Worm (Caenorhabditis elegans) whole organism, L4 larva: ENCODE results near the gene rla-2.

Experiments used
- daf-8 ChIP-seq: fragments of 200-800 bp; sonication (Bioruptor generic); IDR thresholded peaks from 2 replicates; pipeline ENCODE4 v1.3.6; 2022; ENCODE audit warnings: missing genetic modification characterization, missing compliant biosample characterization
- lin-39 ChIP-seq: fragments of 150-350 bp; optimal IDR thresholded peaks from 2 replicates; lab custom pipeline; 2014; ENCODE audit warnings: missing biosample characterization, missing genetic modification reagents, missing genetic modification characterization
- mdt-29 ChIP-seq: fragments of 200-800 bp; sonication (Bioruptor generic); IDR thresholded peaks from 2 replicates; pipeline ENCODE4 v1.3.6; 2022; ENCODE audit warnings: missing genetic modification reagents, missing genetic modification characterization, missing compliant biosample characterization
- pqm-1 ChIP-seq: sonication (generic microtip); optimal IDR thresholded peaks from 2 replicates; lab custom pipeline; 2017; ENCODE audit warnings: missing biosample characterization, missing genetic modification characterization
- unc-39 ChIP-seq: sonication (generic microtip); optimal IDR thresholded peaks from 2 replicates; lab custom pipeline; 2017; ENCODE audit warnings: missing biosample characterization, missing genetic modification characterization
- ztf-11 ChIP-seq: fragments of 150-350 bp; optimal IDR thresholded peaks from 2 replicates; lab custom pipeline; 2014; ENCODE audit warnings: missing biosample characterization, missing genetic modification characterization

ce11 chrIV:13371699-13372098, 1.6 kb upstream of the rla-2 start, which contains the start of gene Y62E10A.6:
- TF ChIP-seq ztf-11 (tag; lab: Kevin White, UChicago) (no peak), lin-39 (no peak), daf-8 (no peak), pqm-1 (tag; lab: Kevin White, UChicago) (no peak), unc-39 (tag; lab: Kevin White, UChicago) (no peak), mdt-29 (GFP tag; lab: Robert Waterston, UW) (no peak)
